Worm (Caenorhabditis elegans): ENCODE results near the gene C34D4.2.

DNA sequence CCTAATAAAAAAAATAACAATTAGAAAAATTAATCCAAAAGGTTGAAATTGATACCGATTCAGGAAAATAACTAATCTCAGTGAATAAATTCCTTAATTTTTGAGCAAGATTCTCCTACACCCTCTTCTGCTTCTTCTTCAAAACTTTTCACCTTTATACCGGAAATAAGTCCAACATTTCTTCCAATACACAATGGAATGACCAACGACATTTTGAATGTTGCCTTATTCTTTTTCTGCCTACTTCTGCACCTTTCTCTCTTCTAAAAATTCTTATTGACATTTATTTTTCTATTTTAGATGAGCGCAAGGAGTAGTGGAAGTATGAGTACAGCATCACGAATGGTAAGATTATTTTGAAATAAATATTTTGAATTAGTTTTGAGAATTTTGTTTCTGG, 42.4 kb downstream of the C34D4.2 start, which contains the start of gene unc-8:
- no peak for TF ChIP-seq nhr-2 (tag; optimal IDR thresholded peaks at IDR 0.05)
- TF ChIP-seq ces-1 (GFP tag; optimal IDR thresholded peaks at IDR 0.05), result no peak
- no peak for TF ChIP-seq nhr-12 (tag; optimal IDR thresholded peaks at IDR 0.05)
- TF ChIP-seq elt-1 (tag; optimal IDR thresholded peaks at IDR 0.05; ENCODE audit: borderline replicate concordance, insufficient read depth), result no peak
- no peak for TF ChIP-seq nhr-28 (tag; optimal IDR thresholded peaks at IDR 0.05)
- no peak for TF ChIP-seq M03D4.4 (tag; optimal IDR thresholded peaks at IDR 0.05)
- no peak for TF ChIP-seq blmp-1 (tag; optimal IDR thresholded peaks at IDR 0.05)
- no peak for TF ChIP-seq snpc-4 (tag; optimal IDR thresholded peaks at IDR 0.05)
